Worm (Caenorhabditis elegans) whole organism, L2 larva: Measurements from ENCODE around the gene C24A8.6.

Experiments used
- ZK546.5 ChIP-seq: sonication (generic microtip); optimal IDR thresholded peaks from 2 replicates; lab custom pipeline; 2017; ENCODE audit warnings: missing biosample characterization, missing genetic modification characterization
- fos-1 ChIP-seq: fragments of 150-350 bp; optimal IDR thresholded peaks from 2 replicates; lab custom pipeline; 2014; ENCODE audit warnings: missing biosample characterization, missing genetic modification characterization
- nhr-237 ChIP-seq: fragments of 150-350 bp; optimal IDR thresholded peaks from 2 replicates; lab custom pipeline; 2014; ENCODE audit warnings: missing biosample characterization, missing genetic modification characterization
- nhr-77 ChIP-seq: fragments of 150-350 bp; optimal IDR thresholded peaks from 2 replicates; lab custom pipeline; 2014; ENCODE audit warnings: missing biosample characterization, missing genetic modification characterization
- unc-39 ChIP-seq: fragments of 150-350 bp; optimal IDR thresholded peaks from 2 replicates; lab custom pipeline; 2014; ENCODE audit warnings: missing biosample characterization, missing genetic modification characterization

DNA sequence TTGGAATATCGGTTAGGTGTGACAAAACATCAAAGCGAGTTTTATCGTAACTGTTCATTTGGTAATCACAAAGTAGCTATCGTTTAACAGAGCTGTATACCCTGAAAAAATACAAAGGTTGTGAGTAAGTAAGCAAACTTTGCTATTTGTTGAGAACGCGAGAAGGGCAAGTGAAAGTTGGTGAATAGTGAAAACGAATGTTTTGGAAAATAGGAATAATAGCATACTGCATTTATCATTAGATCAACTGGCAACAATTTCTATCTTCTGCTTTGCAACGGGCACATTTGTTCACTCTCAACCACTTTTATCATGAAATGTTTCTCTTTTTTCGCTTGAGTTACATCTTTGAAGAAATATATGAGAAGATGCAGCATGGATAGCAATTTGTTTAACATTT, 3.4 kb downstream of the C24A8.6 start, which contains the start of gene C24A8.5:
- TF ChIP-seq fos-1 (tag; lab: Kevin White, UChicago) (no peak), unc-39 (tag; lab: Kevin White, UChicago) (no peak), nhr-237 (tag; lab: Kevin White, UChicago) (no peak), ZK546.5 (tag; lab: Kevin White, UChicago) (no peak), nhr-77 (tag; lab: Kevin White, UChicago) (no peak)
